Worm (Caenorhabditis elegans): ENCODE data around the gene ndua-1.
A peak's percentile ranks its signal among the peaks of the same experiment; 100 is the strongest.

ce11 chrV:20820033-20820432 lies 31.7 kb downstream of the ndua-1 start, which contains the start of gene T03D8.6:
- TF ChIP-seq mls-2 (tag; optimal IDR thresholded peaks at IDR 0.05) (no peak), snpc-4 (tag; optimal IDR thresholded peaks at IDR 0.05) (no peak), unc-62 (GFP tag; optimal IDR thresholded peaks at IDR 0.05) (no peak), ham-2 (GFP tag; optimal IDR thresholded peaks at IDR 0.05) (no peak), nhr-12 (tag; optimal IDR thresholded peaks at IDR 0.05) (no peak), lsy-2 (tag; optimal IDR thresholded peaks at IDR 0.05) (no peak), tbx-8 (GFP tag; optimal IDR thresholded peaks at IDR 0.05) (no peak), mep-1 (tag; optimal IDR thresholded peaks at IDR 0.05) (no peak), blmp-1 (tag; optimal IDR thresholded peaks at IDR 0.05) (peak; percentile 79), unc-39 (tag; optimal IDR thresholded peaks at IDR 0.05) (no peak), elt-1 (tag; optimal IDR thresholded peaks at IDR 0.05; ENCODE audit: borderline replicate concordance, insufficient read depth) (no peak), nhr-76 (tag; optimal IDR thresholded peaks at IDR 0.05) (no peak), pha-4 (tag; optimal IDR thresholded peaks at IDR 0.05) (no peak)

Data from whole organism, mixed stage, embryonic.